Worm (Caenorhabditis elegans): ENCODE results near the gene F09G8.7.

- TF ChIP-seq ces-1 (GFP tag; optimal IDR thresholded peaks at IDR 0.05), result no peak
- TF ChIP-seq elt-3 (tag; optimal IDR thresholded peaks at IDR 0.05), result no peak
- TF ChIP-seq sem-2 (GFP tag; optimal IDR thresholded peaks at IDR 0.05), result no peak
- no peak for TF ChIP-seq nhr-12 (tag; optimal IDR thresholded peaks at IDR 0.05)
- no peak for TF ChIP-seq blmp-1 (tag; optimal IDR thresholded peaks at IDR 0.05)
- no peak for TF ChIP-seq unc-62 (GFP tag; optimal IDR thresholded peaks at IDR 0.05)
- no peak for TF ChIP-seq nhr-76 (tag; optimal IDR thresholded peaks at IDR 0.05)
- no peak for TF ChIP-seq ztf-11 (tag; optimal IDR thresholded peaks at IDR 0.05)
- TF ChIP-seq mab-5 (tag; optimal IDR thresholded peaks at IDR 0.05), result no peak
- no peak for TF ChIP-seq pha-4 (tag; optimal IDR thresholded peaks at IDR 0.05)
- TF ChIP-seq lin-13 (tag; optimal IDR thresholded peaks at IDR 0.05), result no peak
Observed at ce11 chrIII:8220081-8220480, 48.1 kb downstream of the F09G8.7 start.

Measured in whole organism, mixed stage, embryonic.